Worm (Caenorhabditis elegans) whole organism, young adult: Measurements from ENCODE around the gene hlh-8.

Source experiments
- B0035.1 ChIP-seq: sonication (generic microtip); optimal IDR thresholded peaks from 2 replicates; lab custom pipeline; 2016; ENCODE audit warnings: missing genetic modification characterization, mild to moderate bottlenecking, missing compliant biosample characterization, missing genotype, missing genetic modification reagents
- B0261.1 ChIP-seq: sonication (generic microtip); optimal IDR thresholded peaks from 2 replicates; lab custom pipeline; 2016; ENCODE audit warnings: mild to moderate bottlenecking, missing genetic modification characterization, moderate library complexity, missing compliant biosample characterization
- F22D6.2 ChIP-seq: sonication (generic microtip); optimal IDR thresholded peaks from 2 replicates; lab custom pipeline; 2016; ENCODE audit warnings: mild to moderate bottlenecking, missing genetic modification characterization, missing compliant biosample characterization
- F39B2.1 ChIP-seq: fragments of 200-800 bp; sonication (Bioruptor generic); IDR thresholded peaks from 2 replicates; pipeline ENCODE4 v1.3.6; 2022; ENCODE audit warnings: missing genetic modification reagents, missing genetic modification characterization, missing compliant biosample characterization
- F49E8.2 ChIP-seq: sonication (generic microtip); optimal IDR thresholded peaks from 3 replicates; lab custom pipeline; 2017; ENCODE audit warnings: missing genetic modification characterization, mild to moderate bottlenecking, missing compliant biosample characterization, antibody characterized with exemption, moderate library complexity; ENCODE audit not compliant: insufficient read depth
- F52B5.7 ChIP-seq: sonication (generic microtip); optimal IDR thresholded peaks from 2 replicates; lab custom pipeline; 2016; ENCODE audit warnings: mild to moderate bottlenecking, missing genetic modification characterization, missing compliant biosample characterization
- F57C9.4 ChIP-seq: sonication (generic microtip); optimal IDR thresholded peaks from 2 replicates; lab custom pipeline; 2017; ENCODE audit warnings: mild to moderate bottlenecking, missing genetic modification characterization, missing compliant biosample characterization
- K11D2.4 ChIP-seq: fragments of 200-800 bp; sonication (Bioruptor generic); IDR thresholded peaks from 2 replicates; pipeline ENCODE4 v1.3.6; 2022; ENCODE audit warnings: missing genetic modification reagents, missing genetic modification characterization, missing compliant biosample characterization
- K12H6.12 ChIP-seq: fragments of 200-800 bp; sonication (Bioruptor generic); optimal IDR thresholded peaks from 2 replicates; lab custom pipeline; 2018; ENCODE audit warnings: mild to moderate bottlenecking, missing genetic modification characterization, missing compliant biosample characterization
- T07F8.4 ChIP-seq: sonication (generic microtip); optimal IDR thresholded peaks from 2 replicates; lab custom pipeline; 2016; ENCODE audit warnings: mild to moderate bottlenecking, missing genetic modification characterization, moderate library complexity, missing compliant biosample characterization
- Y53G8AR.9 ChIP-seq: fragments of 200-800 bp; sonication (Bioruptor generic); conservative IDR thresholded peaks from 2 replicates; pipeline ENCODE4 v1.3.6; 2022; ENCODE audit warnings: missing genetic modification reagents, missing genetic modification characterization, missing compliant biosample characterization
- ZK185.1 ChIP-seq: sonication (generic microtip); optimal IDR thresholded peaks from 2 replicates; lab custom pipeline; 2016; ENCODE audit warnings: mild to moderate bottlenecking, missing genetic modification characterization, missing compliant biosample characterization; ENCODE audit not compliant: poor library complexity, severe bottlenecking
- aptf-3 ChIP-seq: fragments of 200-800 bp; sonication (Bioruptor generic); IDR thresholded peaks from 2 replicates; pipeline ENCODE4 v1.3.6; 2022; ENCODE audit warnings: missing genetic modification characterization, missing compliant biosample characterization
- atf-7 ChIP-seq: sonication (generic microtip); optimal IDR thresholded peaks from 2 replicates; lab custom pipeline; 2017; ENCODE audit warnings: mild to moderate bottlenecking, missing genetic modification characterization, missing compliant biosample characterization
- athp-1 ChIP-seq: sonication (generic microtip); optimal IDR thresholded peaks from 2 replicates; lab custom pipeline; 2017; ENCODE audit warnings: mild to moderate bottlenecking, missing genetic modification characterization, missing compliant biosample characterization
- ceh-27 ChIP-seq: fragments of 200-800 bp; sonication (Bioruptor generic); optimal IDR thresholded peaks from 2 replicates; lab custom pipeline; 2018; ENCODE audit warnings: mild to moderate bottlenecking, missing genetic modification characterization, moderate library complexity, missing compliant biosample characterization
- ceh-79 ChIP-seq: sonication (generic microtip); optimal IDR thresholded peaks from 2 replicates; lab custom pipeline; 2017; ENCODE audit warnings: mild to moderate bottlenecking, missing genetic modification characterization, missing compliant biosample characterization
- die-1 ChIP-seq: sonication (generic microtip); optimal IDR thresholded peaks from 2 replicates; lab custom pipeline; 2016; ENCODE audit warnings: missing genotype, mild to moderate bottlenecking, missing genetic modification characterization, missing compliant biosample characterization
- dox-1 ChIP-seq: fragments of 200-800 bp; sonication (Bioruptor generic); IDR thresholded peaks from 2 replicates; pipeline ENCODE4 v1.3.6; 2022; ENCODE audit warnings: missing genetic modification reagents, missing genetic modification characterization, missing compliant biosample characterization
- dpff-1 ChIP-seq: sonication (generic microtip); optimal IDR thresholded peaks from 2 replicates; lab custom pipeline; 2017; ENCODE audit warnings: mild to moderate bottlenecking, missing genetic modification characterization, missing compliant biosample characterization
- egl-44 ChIP-seq: fragments of 200-800 bp; sonication (Bioruptor generic); IDR thresholded peaks from 2 replicates; pipeline ENCODE4 v1.3.6; 2022; ENCODE audit warnings: missing genetic modification reagents, missing genetic modification characterization, missing compliant biosample characterization
- ekl-4 ChIP-seq: fragments of 200-800 bp; sonication (Bioruptor generic); IDR thresholded peaks from 2 replicates; pipeline ENCODE4 v1.3.6; 2022; ENCODE audit warnings: missing genetic modification reagents, missing genetic modification characterization, missing compliant biosample characterization
- him-1 ChIP-seq: sonication (generic microtip); optimal IDR thresholded peaks from 2 replicates; lab custom pipeline; 2016; ENCODE audit warnings: missing genotype, missing genetic modification reagents, missing genetic modification characterization, missing compliant biosample characterization
- hlh-12 ChIP-seq: sonication (generic microtip); optimal IDR thresholded peaks from 2 replicates; lab custom pipeline; 2016; ENCODE audit warnings: missing genetic modification characterization, missing compliant biosample characterization
- hlh-26 ChIP-seq: fragments of 200-800 bp; sonication (Bioruptor generic); conservative IDR thresholded peaks from 2 replicates; pipeline ENCODE4 v1.3.6; 2022; ENCODE audit warnings: missing genetic modification reagents, missing genetic modification characterization, missing compliant biosample characterization
- hmg-20 ChIP-seq: fragments of 200-800 bp; sonication (Bioruptor generic); IDR thresholded peaks from 2 replicates; pipeline ENCODE4 v1.3.6; 2022; ENCODE audit warnings: missing genetic modification reagents, missing genetic modification characterization, missing compliant biosample characterization
- hrde-1 ChIP-seq: sonication (generic microtip); optimal IDR thresholded peaks from 2 replicates; lab custom pipeline; 2016; ENCODE audit warnings: missing genetic modification characterization, mild to moderate bottlenecking, missing compliant biosample characterization, moderate library complexity, missing genotype, missing genetic modification reagents, borderline replicate concordance
- lin-26 ChIP-seq: fragments of 200-800 bp; sonication (Bioruptor generic); IDR thresholded peaks from 2 replicates; pipeline ENCODE4 v1.3.6; 2022; ENCODE audit warnings: missing genetic modification reagents, missing genetic modification characterization, missing compliant biosample characterization
- lir-1 ChIP-seq: fragments of 200-800 bp; sonication (Bioruptor generic); conservative IDR thresholded peaks from 2 replicates; pipeline ENCODE4 v1.3.6; 2022; ENCODE audit warnings: missing genetic modification reagents, missing genetic modification characterization, missing compliant biosample characterization
- mes-4 ChIP-seq: sonication (generic microtip); optimal IDR thresholded peaks from 2 replicates; lab custom pipeline; 2016; ENCODE audit warnings: missing genotype, missing genetic modification characterization, missing compliant biosample characterization
- nhr-120 ChIP-seq: fragments of 200-800 bp; sonication (Bioruptor generic); IDR thresholded peaks from 2 replicates; pipeline ENCODE4 v1.3.6; 2022; ENCODE audit warnings: missing genetic modification characterization, missing compliant biosample characterization
- nhr-90 ChIP-seq: sonication (generic microtip); optimal IDR thresholded peaks from 2 replicates; lab custom pipeline; 2016; ENCODE audit warnings: missing genotype, mild to moderate bottlenecking, missing genetic modification characterization, missing compliant biosample characterization
- pbrm-1 ChIP-seq: fragments of 200-800 bp; sonication (Bioruptor generic); IDR thresholded peaks from 2 replicates; pipeline ENCODE4 v1.3.6; 2022; ENCODE audit warnings: missing genetic modification reagents, missing genetic modification characterization, missing compliant biosample characterization
- tbp1 ChIP-seq: fragments of 200-800 bp; sonication (Bioruptor generic); optimal IDR thresholded peaks from 2 replicates; lab custom pipeline; 2018; ENCODE audit warnings: mild to moderate bottlenecking, missing genetic modification characterization, missing compliant biosample characterization
- tlf-1 ChIP-seq: fragments of 200-800 bp; sonication (Bioruptor generic); optimal IDR thresholded peaks from 2 replicates; lab custom pipeline; 2018; ENCODE audit warnings: mild to moderate bottlenecking, missing genetic modification characterization, missing compliant biosample characterization
- ztf-18 ChIP-seq: sonication (generic microtip); optimal IDR thresholded peaks from 2 replicates; lab custom pipeline; 2016; ENCODE audit warnings: missing genotype, mild to moderate bottlenecking, missing genetic modification characterization, missing compliant biosample characterization
- ztf-28 ChIP-seq: fragments of 200-800 bp; sonication (Bioruptor generic); IDR thresholded peaks from 2 replicates; pipeline ENCODE4 v1.3.6; 2022; ENCODE audit warnings: missing genetic modification reagents, missing genetic modification characterization, missing compliant biosample characterization
- ztf-3 ChIP-seq: fragments of 200-800 bp; sonication (Bioruptor generic); optimal IDR thresholded peaks from 2 replicates; lab custom pipeline; 2018; ENCODE audit warnings: mild to moderate bottlenecking, missing genetic modification characterization, missing compliant biosample characterization

The hlh-8 gene

ce11 chrX:8158975-8159813, 42.9 kb downstream of the hlh-8 start, which contains the start of gene hil-3 (continued):
- TF ChIP-seq ztf-28 (GFP tag; lab: Robert Waterston, UW): no peak
- TF ChIP-seq dpff-1 (tag; lab: Kevin White, UChicago): no peak
- peak; percentile 11 for TF ChIP-seq ceh-27 (GFP tag; lab: Kevin White, UChicago)
- TF ChIP-seq aptf-3 (GFP tag; lab: Robert Waterston, UW): no peak
- no peak for TF ChIP-seq F22D6.2
- no peak for TF ChIP-seq ZK185.1
- no peak for TF ChIP-seq egl-44 (GFP tag; lab: Robert Waterston, UW)
- TF ChIP-seq hrde-1 (tag; lab: Kevin White, UChicago): no peak
- TF ChIP-seq mes-4 (tag; lab: Kevin White, UChicago): no peak
- no peak for TF ChIP-seq dox-1 (GFP tag; lab: Robert Waterston, UW)
- no peak for TF ChIP-seq F57C9.4 (tag; lab: Kevin White, UChicago)
- no peak for TF ChIP-seq die-1 (tag; lab: Kevin White, UChicago)
- no peak for TF ChIP-seq tlf-1 (GFP tag; lab: Kevin White, UChicago)
- no peak for TF ChIP-seq B0035.1 (tag; lab: Kevin White, UChicago)
- no peak for TF ChIP-seq F52B5.7 (tag; lab: Kevin White, UChicago)
- TF ChIP-seq ztf-18: no peak
- TF ChIP-seq T07F8.4: no peak
- no peak for TF ChIP-seq B0261.1 (tag; lab: Kevin White, UChicago)
- no peak for TF ChIP-seq ceh-79 (tag; lab: Kevin White, UChicago)
- TF ChIP-seq lir-1 (GFP tag; lab: Robert Waterston, UW): no peak
- TF ChIP-seq F49E8.2 (tag; lab: Kevin White, UChicago): no peak
- TF ChIP-seq hlh-26 (GFP tag; lab: Robert Waterston, UW): no peak
- TF ChIP-seq K11D2.4: no peak
- no peak for TF ChIP-seq lin-26 (GFP tag; lab: Robert Waterston, UW)
- 0 out of 2 replicates have a peak, but pooled peaks have one; percentile 17 for TF ChIP-seq nhr-120 (GFP tag; lab: Robert Waterston, UW)
- no peak for TF ChIP-seq atf-7 (tag; lab: Kevin White, UChicago)
- TF ChIP-seq tbp1 (GFP tag; lab: Kevin White, UChicago): peak; percentile 29
- no peak for TF ChIP-seq athp-1
- no peak for TF ChIP-seq nhr-90 (tag; lab: Kevin White, UChicago)
- peak; percentile 98 for TF ChIP-seq F39B2.1 (GFP tag; lab: Robert Waterston, UW)
- no peak for TF ChIP-seq hlh-12 (tag; lab: Kevin White, UChicago)
- no peak for TF ChIP-seq ztf-3 (GFP tag; lab: Kevin White, UChicago)
- TF ChIP-seq hmg-20: no peak
- TF ChIP-seq ekl-4 (GFP tag; lab: Robert Waterston, UW): no peak
- TF ChIP-seq him-1 (tag; lab: Kevin White, UChicago): no peak
- peak; percentile 43; the same call in 1 of the 2 replicates for TF ChIP-seq pbrm-1

- TF ChIP-seq ceh-27 (GFP tag; lab: Kevin White, UChicago) (peak; percentile 47), Y53G8AR.9 (GFP tag; lab: Robert Waterston, UW) (no peak), K12H6.12 (tag; lab: Kevin White, UChicago) (peak; percentile 54)
These were observed 43.8 kb downstream of the hlh-8 start for ce11 chrX:8160016-8160415.
